Worm (Caenorhabditis elegans) whole organism, midembryonic: ENCODE measurements around the gene srh-24.

Experiments
- T22C8.4 ChIP-seq: fragments of 200-800 bp; sonication (Bioruptor generic); IDR thresholded peaks from 2 replicates; pipeline ENCODE4 v1.3.6; 2022; ENCODE audit warnings: missing genetic modification characterization, missing compliant biosample characterization
- cog-1 ChIP-seq: sonication (generic microtip); optimal IDR thresholded peaks from 2 replicates; lab custom pipeline; 2016; ENCODE audit warnings: missing genetic modification characterization, missing compliant biosample characterization
- flt-1 ChIP-seq: fragments of 200-800 bp; sonication (Bioruptor generic); IDR thresholded peaks from 2 replicates; pipeline ENCODE4 v1.3.6; 2022; ENCODE audit warnings: missing genetic modification characterization, missing compliant biosample characterization
- klf-2 ChIP-seq: fragments of 200-800 bp; sonication (Bioruptor generic); conservative IDR thresholded peaks from 2 replicates; pipeline ENCODE4 v1.3.6; 2022; ENCODE audit warnings: missing genetic modification reagents, missing genetic modification characterization, missing compliant biosample characterization
- ref-1 ChIP-seq: fragments of 200-800 bp; sonication (Bioruptor generic); conservative IDR thresholded peaks from 2 replicates; pipeline ENCODE4 v1.3.6; 2022; ENCODE audit warnings: missing genetic modification reagents, missing genetic modification characterization, missing compliant biosample characterization
- tab-1 ChIP-seq: fragments of 200-800 bp; sonication (Bioruptor generic); IDR thresholded peaks from 2 replicates; pipeline ENCODE4 v1.3.6; 2022; ENCODE audit warnings: missing genetic modification characterization, missing compliant biosample characterization

DNA sequence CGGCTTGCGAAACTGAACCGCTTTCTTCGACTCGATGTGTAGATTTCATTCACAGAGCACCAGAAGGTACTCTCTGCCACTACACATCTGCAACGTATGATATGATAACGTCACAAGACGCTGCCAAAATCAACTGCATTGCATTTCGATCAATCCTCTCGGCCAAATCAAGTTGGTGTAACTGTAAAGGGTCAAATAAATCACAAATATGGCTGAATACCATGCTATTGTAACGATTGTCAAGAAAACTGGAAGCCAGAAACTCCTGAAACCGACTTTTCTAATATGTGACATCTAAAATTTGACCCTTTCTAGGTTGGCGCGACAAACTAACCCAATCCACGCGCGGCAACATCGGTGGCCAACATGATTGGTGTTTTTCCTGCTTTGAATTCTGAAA, 49.2 kb upstream of the srh-24 start:
- TF ChIP-seq cog-1 (tag; lab: Kevin White, UChicago), result no peak
- no peak for TF ChIP-seq klf-2 (GFP tag; lab: Robert Waterston, UW)
- TF ChIP-seq T22C8.4 (GFP tag; lab: Robert Waterston, UW), result no peak
- TF ChIP-seq ref-1 (GFP tag; lab: Robert Waterston, UW), result no peak
- no peak for TF ChIP-seq flt-1 (GFP tag; lab: Robert Waterston, UW)
- no peak for TF ChIP-seq tab-1 (GFP tag; lab: Robert Waterston, UW)
